Fruit fly (Drosophila melanogaster) whole organism, adult: ENCODE data around the gene GstT3.
A peak's percentile ranks its signal among the peaks of the same experiment; 100 is the strongest.

ENCODE experiments used
- CG11617 ChIP-seq: fragments of 200-800 bp; sonication (Bioruptor generic); optimal IDR thresholded peaks from 2 replicates; lab custom pipeline; 2017; ENCODE audit warnings: mild to moderate bottlenecking, missing biosample characterization, missing genetic modification reagents, missing genetic modification characterization
- CG12768 ChIP-seq: fragments of 200-800 bp; sonication (Bioruptor generic); optimal IDR thresholded peaks from 2 replicates; lab custom pipeline; 2017; ENCODE audit warnings: missing biosample characterization, missing genetic modification characterization, mild to moderate bottlenecking, moderate library complexity, missing genetic modification reagents
- CG14711 ChIP-seq: fragments of 200-800 bp; sonication (Bioruptor generic); optimal IDR thresholded peaks from 2 replicates; lab custom pipeline; 2018; ENCODE audit warnings: missing biosample characterization, mild to moderate bottlenecking, missing genetic modification characterization, moderate library complexity
- CG1620 ChIP-seq: fragments of 200-800 bp; sonication (Bioruptor generic); optimal IDR thresholded peaks from 2 replicates; lab custom pipeline; 2016; ENCODE audit warnings: missing biosample characterization, missing genetic modification characterization
- CG33017 ChIP-seq: fragments of 200-800 bp; sonication (Bioruptor generic); optimal IDR thresholded peaks from 2 replicates; lab custom pipeline; 2018; ENCODE audit warnings: missing biosample characterization, mild to moderate bottlenecking, missing genetic modification characterization, moderate library complexity
- CG5204 ChIP-seq: fragments of 200-800 bp; sonication (Bioruptor generic); optimal IDR thresholded peaks from 2 replicates; lab custom pipeline; 2016; ENCODE audit warnings: missing biosample characterization, missing genetic modification characterization
- CG7045 ChIP-seq: fragments of 200-800 bp; sonication (Bioruptor generic); optimal IDR thresholded peaks from 2 replicates; lab custom pipeline; 2017; ENCODE audit warnings: missing biosample characterization, mild to moderate bottlenecking, missing genetic modification characterization
- CG7101 ChIP-seq: fragments of 200-800 bp; sonication (Bioruptor generic); optimal IDR thresholded peaks from 2 replicates; lab custom pipeline; 2018; ENCODE audit warnings: missing biosample characterization, mild to moderate bottlenecking, missing genetic modification characterization, moderate library complexity
- Clk ChIP-seq: fragments of 200-800 bp; sonication (Bioruptor generic); optimal IDR thresholded peaks from 2 replicates; lab custom pipeline; 2017; ENCODE audit warnings: missing biosample characterization, missing genetic modification characterization
- Crg-1 ChIP-seq: fragments of 200-800 bp; sonication (Bioruptor generic); optimal IDR thresholded peaks from 2 replicates; lab custom pipeline; 2016; ENCODE audit warnings: missing biosample characterization, missing genetic modification characterization
- Hr96 ChIP-seq: fragments of 200-800 bp; sonication (Bioruptor generic); optimal IDR thresholded peaks from 2 replicates; lab custom pipeline; 2016; ENCODE audit warnings: missing biosample characterization, missing genetic modification characterization
- Mnt ChIP-seq: fragments of 200-800 bp; sonication (Bioruptor generic); optimal IDR thresholded peaks from 2 replicates; lab custom pipeline; 2016; ENCODE audit warnings: missing biosample characterization, mild to moderate bottlenecking, missing genetic modification characterization
- bab1 ChIP-seq: fragments of 200-800 bp; sonication (Bioruptor generic); optimal IDR thresholded peaks from 3 replicates; lab custom pipeline; 2019; ENCODE audit warnings: missing biosample characterization, mild to moderate bottlenecking, missing genetic modification characterization, moderate library complexity
- cic ChIP-seq: fragments of 200-800 bp; sonication (Bioruptor generic); optimal IDR thresholded peaks from 2 replicates; lab custom pipeline; 2017; ENCODE audit warnings: missing biosample characterization, mild to moderate bottlenecking, missing genetic modification characterization, moderate library complexity
- cnc ChIP-seq, 2 experiments: fragments of >200 bp; optimal IDR thresholded peaks; 2 replicates each; lab custom pipeline; 2017
- kay ChIP-seq: fragments of 200-800 bp; sonication (Bioruptor generic); peaks from one replicate; lab custom pipeline; 2016; ENCODE audit warnings: missing biosample characterization, missing genetic modification characterization, borderline replicate concordance
- ovo ChIP-seq: fragments of 200-800 bp; sonication (Bioruptor generic); optimal IDR thresholded peaks from 2 replicates; lab custom pipeline; 2016; ENCODE audit warnings: missing biosample characterization, missing genetic modification characterization
- pad ChIP-seq: fragments of 200-800 bp; sonication (Bioruptor generic); optimal IDR thresholded peaks from 3 replicates; lab custom pipeline; 2017; ENCODE audit warnings: missing biosample characterization, missing genetic modification characterization, mild to moderate bottlenecking, moderate library complexity, missing genetic modification reagents
- tj ChIP-seq: fragments of 200-800 bp; sonication (Bioruptor generic); optimal IDR thresholded peaks from 3 replicates; lab custom pipeline; 2017; ENCODE audit warnings: missing biosample characterization, mild to moderate bottlenecking, missing genetic modification characterization, moderate library complexity
- toe ChIP-seq: fragments of 200-800 bp; sonication (Bioruptor generic); optimal IDR thresholded peaks from 2 replicates; lab custom pipeline; 2016; ENCODE audit warnings: missing biosample characterization, missing genetic modification characterization

GstT3 gene

DNA sequence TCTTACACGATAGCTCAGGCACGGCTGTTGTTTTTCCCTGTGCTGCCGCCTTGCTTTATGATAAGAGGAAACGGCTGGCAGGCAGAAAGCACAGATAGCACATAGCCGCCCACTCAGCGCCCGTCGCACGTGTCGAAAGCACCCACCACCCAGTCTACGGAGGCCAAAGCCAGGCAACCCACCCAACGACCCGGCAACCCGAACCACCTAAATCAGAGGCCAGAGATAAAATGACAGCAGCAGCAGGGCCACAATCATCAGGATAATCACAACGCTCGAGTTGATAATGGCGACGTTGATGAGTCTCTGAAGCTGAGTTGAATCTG, 36.2 kb downstream of the GstT3 start:
- no peak for TF ChIP-seq Mnt (GFP tag; lab: Kevin White, UChicago)
- TF ChIP-seq Crg-1 (GFP tag; lab: Kevin White, UChicago), result no peak
- TF ChIP-seq CG1620, result no peak
- no peak for TF ChIP-seq CG5204 (GFP tag; lab: Kevin White, UChicago)
- TF ChIP-seq pad (GFP tag; lab: Kevin White, UChicago), result no peak
- no peak for TF ChIP-seq cic
- no peak for TF ChIP-seq toe (GFP tag; lab: Kevin White, UChicago)
- TF ChIP-seq CG33017 (tag; lab: Kevin White, UChicago), result no peak
- no peak for TF ChIP-seq CG12768 (GFP tag; lab: Kevin White, UChicago)
- TF ChIP-seq ovo (GFP tag; lab: Kevin White, UChicago), result no peak
- no peak for TF ChIP-seq CG11617 (GFP tag; lab: Kevin White, UChicago)
- TF ChIP-seq CG14711, result no peak
- no peak for TF ChIP-seq bab1
- TF ChIP-seq kay, result no peak
- TF ChIP-seq cnc (optimal IDR thresholded peaks at IDR 0.05; lab: Kevin White, UChicago), result no peak

dm6 chrX:20505897-20506296, 38.6 kb downstream of the GstT3 start:
- TF ChIP-seq toe (GFP tag; lab: Kevin White, UChicago) (no peak), CG14711 (peak; percentile 51), CG7101 (tag; lab: Kevin White, UChicago) (peak; percentile 80), CG33017 (tag; lab: Kevin White, UChicago) (no peak), Crg-1 (GFP tag; lab: Kevin White, UChicago) (peak; percentile 83), tj (GFP tag; lab: Kevin White, UChicago) (peak; percentile 71), bab1 (no peak), pad (GFP tag; lab: Kevin White, UChicago) (peak; percentile 46), CG12768 (GFP tag; lab: Kevin White, UChicago) (peak; percentile 2), Hr96 (GFP tag; lab: Kevin White, UChicago) (peak; percentile 23), Mnt (GFP tag; lab: Kevin White, UChicago) (peak; percentile 43), CG7045 (peak; percentile 14), cic (peak; percentile 43), CG5204 (GFP tag; lab: Kevin White, UChicago) (no peak), kay (peak; percentile 50), Clk (GFP tag; lab: Kevin White, UChicago) (no peak), ovo (GFP tag; lab: Kevin White, UChicago) (peak; percentile 88), CG11617 (GFP tag; lab: Kevin White, UChicago) (peak; percentile 55), cnc (optimal IDR thresholded peaks at IDR 0.05; lab: Kevin White, UChicago) (no peak), CG1620 (peak; percentile 76)

DNA sequence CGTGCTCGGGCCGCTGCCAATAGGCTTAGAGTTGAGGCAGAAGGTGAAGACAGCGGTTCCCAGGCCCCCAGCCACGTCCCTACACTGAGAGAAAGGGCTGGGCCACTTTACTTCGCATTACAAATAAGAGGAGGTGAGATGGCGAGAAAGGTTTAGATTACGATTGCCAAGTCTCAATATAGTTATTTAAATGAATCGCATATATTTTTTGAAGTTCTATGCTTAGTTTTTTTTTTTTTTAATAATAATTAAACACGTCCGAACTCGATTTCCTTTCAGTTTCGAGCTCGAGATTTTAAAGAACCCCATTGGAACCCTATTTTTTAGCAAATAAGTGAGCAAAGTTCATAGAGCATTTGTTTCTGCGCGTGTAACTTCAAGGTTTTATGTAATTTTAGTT, 40.5 kb downstream of the GstT3 start:
- TF ChIP-seq ovo (GFP tag; lab: Kevin White, UChicago) (no peak), CG12768 (GFP tag; lab: Kevin White, UChicago) (no peak), CG1620 (no peak)

- TF ChIP-seq tj (GFP tag; lab: Kevin White, UChicago) (peak; percentile 49), Clk (GFP tag; lab: Kevin White, UChicago) (no peak)
Observed at dm6 chrX:20509535-20510424, 42.5 kb downstream of the GstT3 start.

dm6 chrX:20510540-20510939, 43.3 kb downstream of the GstT3 start, which contains the start of gene RhoGAP19D:
Gene RhoGAP19D, minus strand, starts transcription at chrX:20510694.
- peak; percentile 72 for TF ChIP-seq bab1
- no peak for TF ChIP-seq cnc (optimal IDR thresholded peaks at IDR 0.05; lab: Kevin White, UChicago)
- peak; percentile 75 for TF ChIP-seq Mnt (GFP tag; lab: Kevin White, UChicago)
- peak; percentile 73 for TF ChIP-seq ovo (GFP tag; lab: Kevin White, UChicago)
- TF ChIP-seq CG12768 (GFP tag; lab: Kevin White, UChicago), result peak; percentile 8
- TF ChIP-seq toe (GFP tag; lab: Kevin White, UChicago), result peak; percentile 61
- peak; percentile 84 for TF ChIP-seq Crg-1 (GFP tag; lab: Kevin White, UChicago)
- TF ChIP-seq CG14711, result peak; percentile 46
- no peak for TF ChIP-seq tj (GFP tag; lab: Kevin White, UChicago)
- peak; percentile 90 for TF ChIP-seq CG1620
- TF ChIP-seq CG5204 (GFP tag; lab: Kevin White, UChicago), result no peak
- TF ChIP-seq pad (GFP tag; lab: Kevin White, UChicago), result peak; percentile 62
- peak; percentile 73 for TF ChIP-seq Hr96 (GFP tag; lab: Kevin White, UChicago)
- no peak for TF ChIP-seq kay
- TF ChIP-seq CG7045, result peak; percentile 13
- no peak for TF ChIP-seq CG33017 (tag; lab: Kevin White, UChicago)
- no peak for TF ChIP-seq CG11617 (GFP tag; lab: Kevin White, UChicago)
- peak; percentile 29 for TF ChIP-seq cic
- no peak for TF ChIP-seq Clk (GFP tag; lab: Kevin White, UChicago)
- TF ChIP-seq CG7101 (tag; lab: Kevin White, UChicago), result peak; percentile 67

DNA sequence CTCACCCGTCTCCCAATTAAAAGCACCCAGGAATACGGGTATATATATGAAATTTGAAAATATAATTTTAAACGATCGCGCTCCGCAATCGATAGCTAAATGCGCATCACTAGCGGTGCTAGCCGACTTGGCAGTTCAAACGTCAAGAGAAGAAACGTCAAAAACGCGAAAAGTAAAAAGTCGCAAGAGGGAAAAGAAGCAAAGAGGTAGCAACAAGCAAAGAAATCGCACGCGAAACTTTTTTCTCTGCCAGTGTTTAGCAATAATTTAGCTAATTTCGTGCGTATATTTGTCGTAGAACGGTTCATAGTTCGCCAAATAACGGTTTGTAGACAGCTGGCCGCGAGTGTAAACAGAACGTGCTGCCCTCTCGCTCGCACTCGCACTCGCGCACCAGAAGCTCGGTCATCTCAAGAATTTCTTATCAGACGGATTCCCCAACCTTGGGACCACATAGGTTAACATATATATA, 44.2 kb downstream of the GstT3 start, which contains the start of gene CG1812:
TSS of gene CG1812 (plus strand) at position 163 of the 472 bp plus-strand sequence.
- no peak for TF ChIP-seq toe (GFP tag; lab: Kevin White, UChicago)
- no peak for TF ChIP-seq CG33017 (tag; lab: Kevin White, UChicago)
- peak; percentile 14 for TF ChIP-seq pad (GFP tag; lab: Kevin White, UChicago)
- no peak for TF ChIP-seq CG5204 (GFP tag; lab: Kevin White, UChicago)
- peak; percentile 55 for TF ChIP-seq bab1
- TF ChIP-seq CG7045, result peak; percentile 11
- TF ChIP-seq CG12768 (GFP tag; lab: Kevin White, UChicago), result peak; percentile 17
- TF ChIP-seq CG11617 (GFP tag; lab: Kevin White, UChicago), result peak; percentile 19
- peak; percentile 14 for TF ChIP-seq CG14711
- TF ChIP-seq Clk (GFP tag; lab: Kevin White, UChicago), result no peak
- peak; percentile 32 for TF ChIP-seq tj (GFP tag; lab: Kevin White, UChicago)
- peak; percentile 30 for TF ChIP-seq ovo (GFP tag; lab: Kevin White, UChicago)
- no peak for TF ChIP-seq kay
- no peak for TF ChIP-seq CG1620
- TF ChIP-seq CG7101 (tag; lab: Kevin White, UChicago), result peak; percentile 47
- TF ChIP-seq cnc (optimal IDR thresholded peaks at IDR 0.05; lab: Kevin White, UChicago), result no peak
- TF ChIP-seq Mnt (GFP tag; lab: Kevin White, UChicago), result peak; percentile 41
